Worm (Caenorhabditis elegans) whole organism, L1 larva: ENCODE measurements around the gene cnc-9.

Source experiments
- ama-1 ChIP-seq: fragments of 150-350 bp; optimal IDR thresholded peaks from 2 replicates; lab custom pipeline; 2014
- dpl-1 ChIP-seq, 3 experiments: fragments of 150-350 bp in 2 of 3; sonication (generic microtip) in 1 of 3; optimal IDR thresholded peaks; 2 replicates each; lab custom pipeline; 2014 to 2017; ENCODE audit warnings: missing biosample characterization in 3 of 3, missing genetic modification characterization in 3 of 3, missing genetic modification reagents in 3 of 3
- ets-5 ChIP-seq: fragments of 200-800 bp; sonication (Bioruptor generic); IDR thresholded peaks from 2 replicates; pipeline ENCODE4 v1.3.6; 2022; ENCODE audit warnings: missing genetic modification characterization, missing compliant biosample characterization
- jun-1 ChIP-seq: fragments of 150-350 bp; optimal IDR thresholded peaks from 2 replicates; lab custom pipeline; 2014; ENCODE audit warnings: missing biosample characterization, missing genetic modification reagents, missing genetic modification characterization
- nhr-77 ChIP-seq: fragments of 150-350 bp; optimal IDR thresholded peaks from 2 replicates; lab custom pipeline; 2014; ENCODE audit warnings: missing biosample characterization, missing genetic modification characterization
- swsn-7 ChIP-seq: sonication (generic microtip); optimal IDR thresholded peaks from 2 replicates; lab custom pipeline; 2016; ENCODE audit warnings: missing genetic modification characterization, missing compliant biosample characterization

ce11 chrV:7364059-7364458 is 35.9 kb downstream of the cnc-9 start, which contains the start of gene cyp-35A2:
- TF ChIP-seq ama-1 (no peak), ets-5 (GFP tag; lab: Robert Waterston, UW) (no peak), dpl-1 (GFP tag; optimal IDR thresholded peaks at IDR 0.05; lab: Kevin White, UChicago) (no peak), nhr-77 (no peak), swsn-7 (no peak), jun-1 (tag; lab: Kevin White, UChicago) (no peak)
